Worm (Caenorhabditis elegans) whole organism, mixed stage, embryonic: ENCODE measurements around the gene F52C6.2.

Source experiments
- M03D4.4 ChIP-seq: sonication (generic microtip); optimal IDR thresholded peaks from 2 replicates; lab custom pipeline; 2017; ENCODE audit warnings: mild to moderate bottlenecking, missing genetic modification characterization, missing compliant biosample characterization
- blmp-1 ChIP-seq: fragments of 150-350 bp; optimal IDR thresholded peaks from 2 replicates; lab custom pipeline; 2014; ENCODE audit warnings: missing biosample characterization, missing genetic modification characterization
- ceh-39 ChIP-seq: fragments of 150-350 bp; optimal IDR thresholded peaks from 2 replicates; lab custom pipeline; 2014; ENCODE audit warnings: missing biosample characterization, missing genetic modification characterization
- ceh-43 ChIP-seq: fragments of 200-800 bp; sonication (Bioruptor generic); optimal IDR thresholded peaks from 2 replicates; lab custom pipeline; 2018; ENCODE audit warnings: mild to moderate bottlenecking, missing genetic modification characterization, moderate library complexity, missing compliant biosample characterization
- ceh-83 ChIP-seq: fragments of 200-800 bp; sonication (Bioruptor generic); optimal IDR thresholded peaks from 2 replicates; lab custom pipeline; 2018; ENCODE audit warnings: mild to moderate bottlenecking, missing genetic modification characterization, missing compliant biosample characterization
- ces-1 ChIP-seq: fragments of 150-350 bp; optimal IDR thresholded peaks from 2 replicates; lab custom pipeline; 2014; ENCODE audit warnings: missing biosample characterization, missing genetic modification reagents, missing genetic modification characterization
- cnd-1 ChIP-seq: fragments of 200-800 bp; sonication (Bioruptor generic); optimal IDR thresholded peaks from 2 replicates; lab custom pipeline; 2018; ENCODE audit warnings: mild to moderate bottlenecking, missing genetic modification characterization, missing compliant biosample characterization
- drap-1 ChIP-seq: fragments of 200-800 bp; sonication (Bioruptor generic); optimal IDR thresholded peaks from 3 replicates; lab custom pipeline; 2018; ENCODE audit warnings: mild to moderate bottlenecking, missing genetic modification characterization, missing compliant biosample characterization
- elt-1 ChIP-seq: sonication (generic microtip); optimal IDR thresholded peaks from 2 replicates; lab custom pipeline; 2017; ENCODE audit warnings: missing genetic modification characterization, mild to moderate bottlenecking, missing compliant biosample characterization, antibody characterized with exemption, moderate library complexity, borderline replicate concordance; ENCODE audit not compliant: insufficient read depth
- elt-3 ChIP-seq: fragments of 150-350 bp; optimal IDR thresholded peaks from 2 replicates; lab custom pipeline; 2014; ENCODE audit warnings: missing biosample characterization, missing genetic modification characterization
- flh-1 ChIP-seq: fragments of 200-800 bp; sonication (Bioruptor generic); optimal IDR thresholded peaks from 2 replicates; lab custom pipeline; 2018; ENCODE audit warnings: mild to moderate bottlenecking, missing genetic modification characterization, moderate library complexity, missing compliant biosample characterization
- ham-2 ChIP-seq: fragments of 200-800 bp; sonication (Bioruptor generic); optimal IDR thresholded peaks from 2 replicates; lab custom pipeline; 2018; ENCODE audit warnings: mild to moderate bottlenecking, missing genetic modification characterization, missing compliant biosample characterization
- hlh-1 ChIP-seq: fragments of 150-350 bp; optimal IDR thresholded peaks from 2 replicates; lab custom pipeline; 2014; ENCODE audit warnings: missing biosample characterization, missing genetic modification reagents, missing genetic modification characterization
- lin-32 ChIP-seq: fragments of 200-800 bp; sonication (Bioruptor generic); optimal IDR thresholded peaks from 2 replicates; lab custom pipeline; 2018; ENCODE audit warnings: mild to moderate bottlenecking, missing genetic modification characterization, missing compliant biosample characterization
- lsy-2 ChIP-seq: fragments of 150-350 bp; optimal IDR thresholded peaks from 2 replicates; lab custom pipeline; 2014; ENCODE audit warnings: missing biosample characterization, missing genetic modification characterization
- mep-1 ChIP-seq: fragments of 150-350 bp; optimal IDR thresholded peaks from 2 replicates; lab custom pipeline; 2017; ENCODE audit warnings: missing biosample characterization, missing genetic modification reagents, missing genetic modification characterization, inconsistent platforms
- mls-2 ChIP-seq: sonication (generic microtip); optimal IDR thresholded peaks from 2 replicates; lab custom pipeline; 2016; ENCODE audit warnings: mild to moderate bottlenecking, missing genetic modification characterization, moderate library complexity, missing compliant biosample characterization
- nhr-12 ChIP-seq: fragments of 150-350 bp; optimal IDR thresholded peaks from 2 replicates; lab custom pipeline; 2014; ENCODE audit warnings: missing biosample characterization, missing genetic modification characterization
- nhr-2 ChIP-seq: fragments of 150-350 bp; optimal IDR thresholded peaks from 2 replicates; lab custom pipeline; 2014; ENCODE audit warnings: missing biosample characterization, missing genetic modification characterization
- nhr-76 ChIP-seq: sonication (generic microtip); optimal IDR thresholded peaks from 2 replicates; lab custom pipeline; 2017; ENCODE audit warnings: missing biosample characterization, missing genetic modification characterization
- pha-4 ChIP-seq: fragments of 150-350 bp; optimal IDR thresholded peaks from 2 replicates; lab custom pipeline; 2018; ENCODE audit warnings: missing biosample characterization, missing genetic modification reagents, missing genetic modification characterization
- sem-2 ChIP-seq: fragments of 200-800 bp; sonication (Bioruptor generic); optimal IDR thresholded peaks from 2 replicates; lab custom pipeline; 2018; ENCODE audit warnings: mild to moderate bottlenecking, missing genetic modification characterization, missing compliant biosample characterization
- snpc-4 ChIP-seq: fragments of 150-350 bp; optimal IDR thresholded peaks from 2 replicates; lab custom pipeline; 2014; ENCODE audit warnings: missing biosample characterization, missing genetic modification characterization
- tbx-8 ChIP-seq: fragments of 200-800 bp; sonication (Bioruptor generic); optimal IDR thresholded peaks from 2 replicates; lab custom pipeline; 2018; ENCODE audit warnings: mild to moderate bottlenecking, missing genetic modification characterization, moderate library complexity, missing compliant biosample characterization
- unc-120 ChIP-seq: sonication (generic microtip); optimal IDR thresholded peaks from 2 replicates; lab custom pipeline; 2017; ENCODE audit warnings: missing genetic modification characterization, missing compliant biosample characterization; ENCODE audit not compliant: poor library complexity, severe bottlenecking
- unc-39 ChIP-seq: fragments of 150-350 bp; optimal IDR thresholded peaks from 2 replicates; lab custom pipeline; 2014; ENCODE audit warnings: missing biosample characterization, missing genetic modification characterization
- unc-62 ChIP-seq: fragments of 150-350 bp; optimal IDR thresholded peaks from 2 replicates; lab custom pipeline; 2014; ENCODE audit warnings: missing biosample characterization, missing genetic modification reagents, missing genetic modification characterization
- zip-8 ChIP-seq: fragments of 150-350 bp; optimal IDR thresholded peaks from 2 replicates; lab custom pipeline; 2014; ENCODE audit warnings: missing biosample characterization, missing genetic modification characterization
- ztf-11 ChIP-seq: fragments of 150-350 bp; optimal IDR thresholded peaks from 2 replicates; lab custom pipeline; 2014; ENCODE audit warnings: missing biosample characterization, missing genetic modification characterization

Gene F52C6.2

DNA sequence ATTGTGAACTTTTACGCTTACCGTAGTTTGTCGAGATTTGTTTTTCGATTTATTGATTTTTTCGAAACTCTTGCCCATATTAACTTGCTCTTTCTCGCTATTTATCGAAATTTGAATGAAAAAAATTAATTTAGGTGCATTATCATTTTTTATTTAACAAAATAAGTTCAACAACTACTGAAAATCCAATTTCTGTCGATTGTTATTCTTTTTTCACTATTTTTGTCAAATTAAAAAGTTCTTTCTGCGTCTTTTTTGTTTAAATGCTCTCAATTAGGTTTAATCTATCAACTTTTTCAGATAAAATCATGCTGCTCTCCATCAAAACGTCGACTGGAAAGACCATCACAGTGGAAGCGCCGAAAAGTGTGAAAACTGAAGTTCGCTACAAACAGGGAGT is at the start of gene F52C6.2:
TSS of gene F52C6.2 (plus strand) at position 301 of the 400 bp plus-strand sequence.
- TF ChIP-seq ceh-43 (no peak), nhr-12 (tag; lab: Kevin White, UChicago) (no peak), lsy-2 (tag; lab: Kevin White, UChicago) (no peak), drap-1 (GFP tag; lab: Kevin White, UChicago) (no peak), lin-32 (GFP tag; lab: Kevin White, UChicago) (no peak), ces-1 (GFP tag; lab: Kevin White, UChicago) (no peak), unc-62 (no peak), flh-1 (no peak), hlh-1 (no peak), unc-120 (no peak), unc-39 (tag; lab: Kevin White, UChicago) (no peak), pha-4 (tag; lab: Kevin White, UChicago) (no peak), M03D4.4 (tag; lab: Kevin White, UChicago) (no peak), tbx-8 (no peak), ztf-11 (tag; lab: Kevin White, UChicago) (no peak), elt-3 (tag; lab: Kevin White, UChicago) (no peak), cnd-1 (no peak), elt-1 (no peak), ceh-83 (GFP tag; lab: Kevin White, UChicago) (no peak), ham-2 (no peak)

DNA sequence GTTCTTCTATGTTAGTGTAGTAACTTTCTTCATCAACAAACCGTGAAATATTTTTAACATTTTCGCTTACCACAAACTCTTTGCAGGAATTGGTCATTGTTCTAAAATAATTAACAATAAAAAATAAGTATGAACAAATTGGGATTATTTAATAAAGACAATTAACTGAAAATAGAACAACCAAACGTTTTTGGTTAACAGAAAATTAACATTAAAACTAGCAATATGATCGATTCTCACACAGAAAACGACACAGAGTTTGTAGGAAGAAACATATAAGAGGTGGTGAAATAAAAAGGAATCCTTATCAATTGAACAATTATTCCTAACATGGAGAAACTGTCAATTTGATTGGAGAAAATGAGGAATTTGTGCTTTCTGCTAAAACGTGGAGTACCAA is 47.6 kb upstream of the F52C6.2 start, which contains the start of gene math-16:
TSS of gene math-16 (minus strand) at position 101 of the 400 bp plus-strand sequence.
- TF ChIP-seq M03D4.4 (tag; lab: Kevin White, UChicago): no peak
- no peak for TF ChIP-seq unc-39 (tag; lab: Kevin White, UChicago)
- no peak for TF ChIP-seq ztf-11 (tag; lab: Kevin White, UChicago)
- no peak for TF ChIP-seq ceh-39 (tag; lab: Kevin White, UChicago)
- no peak for TF ChIP-seq snpc-4 (tag; lab: Kevin White, UChicago)
- TF ChIP-seq zip-8 (tag; lab: Kevin White, UChicago): no peak
- no peak for TF ChIP-seq nhr-2 (tag; lab: Kevin White, UChicago)

DNA sequence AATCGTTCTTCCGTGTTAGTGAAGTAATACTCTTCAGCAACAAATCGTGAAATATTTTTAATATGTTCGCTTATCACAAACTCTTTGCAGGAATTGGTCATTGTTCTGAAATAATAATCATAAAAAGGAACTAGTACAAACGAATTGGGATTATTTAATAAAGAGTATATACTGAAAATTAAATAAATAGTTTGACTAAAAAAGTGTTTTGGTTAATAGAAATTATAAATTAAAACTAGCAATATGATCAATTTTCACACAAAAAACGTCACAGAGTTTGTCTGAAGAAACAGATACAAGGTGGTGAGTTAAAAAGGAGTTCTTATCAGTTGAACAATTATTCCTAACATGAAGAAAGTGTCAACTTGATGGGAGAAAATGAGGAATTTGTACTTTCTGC is 43.6 kb upstream of the F52C6.2 start, which contains the start of gene math-5:
TSS of gene math-5 (minus strand) at position 101 of the 400 bp plus-strand sequence.
- TF ChIP-seq blmp-1 (tag; lab: Kevin White, UChicago) (no peak), lsy-2 (tag; lab: Kevin White, UChicago) (no peak)

DNA sequence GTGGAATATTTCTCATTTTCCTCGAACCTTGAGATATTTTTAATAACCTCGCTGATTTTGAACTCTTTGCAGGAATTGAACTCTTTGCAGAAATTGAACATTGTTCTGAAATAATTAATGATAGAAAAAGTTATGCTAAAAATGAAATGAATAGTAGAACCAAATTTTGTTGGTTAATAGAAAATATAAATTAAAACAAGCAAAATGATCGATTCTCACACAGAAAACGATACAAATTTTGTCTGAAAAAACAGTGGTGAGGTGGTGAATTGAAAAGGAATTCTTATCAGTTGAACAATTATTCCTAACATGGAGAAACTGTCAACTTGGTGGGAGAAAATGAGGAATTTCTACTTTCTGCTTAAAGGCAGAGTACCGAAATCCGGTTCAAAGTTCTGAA is 41.6 kb upstream of the F52C6.2 start, which contains the start of gene math-6:
TSS of gene math-6 (minus strand) at position 101 of the 400 bp plus-strand sequence.
- TF ChIP-seq nhr-12 (tag; lab: Kevin White, UChicago): no peak
- TF ChIP-seq lsy-2 (tag; lab: Kevin White, UChicago): no peak
- TF ChIP-seq nhr-2 (tag; lab: Kevin White, UChicago): no peak
- no peak for TF ChIP-seq elt-3 (tag; lab: Kevin White, UChicago)
- no peak for TF ChIP-seq ztf-11 (tag; lab: Kevin White, UChicago)
- TF ChIP-seq mep-1 (tag; lab: Kevin White, UChicago): no peak
- TF ChIP-seq drap-1 (GFP tag; lab: Kevin White, UChicago): no peak
- no peak for TF ChIP-seq nhr-76

DNA sequence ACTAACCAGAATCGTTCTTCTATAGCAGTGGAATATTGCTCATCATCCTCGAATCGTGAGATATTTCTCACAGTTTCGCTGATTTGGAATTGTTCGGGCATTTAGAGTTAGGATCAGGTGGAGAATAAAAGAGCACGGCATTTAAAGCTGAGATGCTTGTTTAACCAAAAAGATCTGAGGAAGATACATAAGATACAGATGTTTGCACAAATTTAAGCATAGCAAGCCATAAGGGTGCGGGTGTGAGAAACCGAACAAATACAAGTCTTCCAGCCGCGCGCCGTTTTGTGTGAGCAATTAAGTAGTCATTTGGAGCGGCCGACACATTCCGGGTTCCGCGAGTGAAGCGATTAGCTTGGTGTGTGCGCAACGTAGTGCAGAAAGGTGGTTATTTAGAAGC is 39.9 kb upstream of the F52C6.2 start, which contains the start of gene math-7:
TSS of gene math-7 (minus strand) at position 101 of the 400 bp plus-strand sequence.
- no peak for TF ChIP-seq sem-2 (GFP tag; lab: Kevin White, UChicago)
- TF ChIP-seq lsy-2 (tag; lab: Kevin White, UChicago): no peak

DNA sequence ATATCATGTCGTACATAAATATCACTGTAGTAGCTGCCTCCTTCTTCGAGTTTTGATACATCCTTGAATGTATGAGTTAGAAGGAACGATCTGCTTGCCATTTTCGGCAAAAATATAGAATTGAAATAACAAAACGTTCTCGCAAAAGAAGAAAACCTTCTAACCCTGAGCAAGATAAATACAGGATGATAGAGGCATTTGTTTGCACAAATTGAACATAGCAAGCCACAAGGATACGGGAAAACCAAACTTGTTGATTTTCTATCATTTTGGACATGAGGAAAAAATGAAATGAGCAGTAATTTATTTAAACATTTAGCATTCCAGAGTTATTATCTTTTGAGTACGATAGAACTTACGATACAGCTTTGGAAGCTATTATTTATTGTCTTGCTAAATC is 37.2 kb upstream of the F52C6.2 start, which contains the start of gene math-8:
TSS of gene math-8 (minus strand) at position 101 of the 400 bp plus-strand sequence.
- TF ChIP-seq mls-2 (tag; lab: Kevin White, UChicago): no peak
